Fruit fly (Drosophila melanogaster) whole organism: ENCODE results near the gene S6k.

Experiments
- CG8478 ChIP-seq: fragments of >200 bp; optimal IDR thresholded peaks from 2 replicates; lab custom pipeline; 2018; ENCODE audit warnings: inconsistent platforms
- Dll ChIP-seq: fragments of >200 bp; optimal IDR thresholded peaks from 2 replicates; lab custom pipeline; 2017
- EcR ChIP-seq, 2 experiments: fragments of >200 bp; optimal IDR thresholded peaks; 2 replicates each; lab custom pipeline; 2017; ENCODE audit warnings: missing biosample characterization in 2 of 2, missing genetic modification characterization in 2 of 2, missing genetic modification reagents in 2 of 2
- pan ChIP-seq: fragments of >200 bp; optimal IDR thresholded peaks from 2 replicates; lab custom pipeline; 2017
- psq ChIP-seq: fragments of >200 bp; optimal IDR thresholded peaks from 2 replicates; lab custom pipeline; 2017
- usp ChIP-seq: fragments of >200 bp; optimal IDR thresholded peaks from 2 replicates; lab custom pipeline; 2017; ENCODE audit warnings: missing biosample characterization, missing genetic modification characterization, mixed read lengths

DNA sequence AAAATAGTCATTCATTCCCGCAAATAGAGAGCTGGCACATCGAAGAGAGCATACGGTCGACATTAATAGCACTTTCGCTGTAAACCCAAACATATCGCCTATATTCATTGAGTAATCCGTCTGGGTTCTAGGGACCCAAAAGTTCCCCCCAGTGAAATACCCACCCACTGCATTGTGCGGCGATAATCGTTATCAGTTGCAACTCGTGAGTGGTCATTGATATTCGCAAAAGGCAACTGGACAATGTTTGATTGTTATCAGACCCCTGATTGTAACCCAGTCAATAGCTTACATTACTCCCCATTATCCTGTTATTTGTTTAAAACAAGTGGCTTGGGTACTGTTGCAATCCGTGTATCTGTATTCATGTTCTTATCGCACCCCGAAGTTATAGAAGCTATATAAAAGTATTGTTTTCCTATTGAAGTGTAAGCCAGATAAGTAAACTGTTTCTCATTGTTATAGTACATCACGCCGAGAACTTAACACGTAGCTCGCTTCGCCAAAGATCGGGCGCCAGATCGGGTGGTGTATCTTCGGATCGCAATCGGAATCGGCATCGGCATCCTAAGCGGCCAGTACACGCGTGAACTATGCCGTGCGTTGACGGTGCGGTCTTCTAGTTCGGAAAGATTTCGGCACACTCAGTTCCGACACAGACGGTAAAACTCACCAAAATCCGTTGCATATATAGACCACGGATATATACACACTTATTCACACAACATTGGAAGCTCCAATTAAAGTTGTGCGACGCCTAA, 56.9 kb downstream of the S6k start:
- TF ChIP-seq pan (no peak), usp (no peak), psq (lab: Kevin White, UChicago) (no peak), EcR (GFP tag; optimal IDR thresholded peaks at IDR 0.05; lab: Kevin White, UChicago) (no peak), Dll (no peak), CG8478 (no peak)
